Fruit fly (Drosophila melanogaster): ENCODE measurements around the gene tbrd-1.

The tbrd-1 gene

dm6 chr3R:23933684-23934575, 40.6 kb upstream of the tbrd-1 start, which contains the start of gene CG5854 (continued):
- TF ChIP-seq Sox102F (GFP tag; optimal IDR thresholded peaks at IDR 0.05), result peak; percentile 97
- TF ChIP-seq ss (GFP tag; optimal IDR thresholded peaks at IDR 0.05), result peak; percentile 94 to 96
- TF ChIP-seq Gug (GFP tag; IDR thresholded peaks at IDR 0.05), result peak; percentile 96
- peak; percentile 92 for TF ChIP-seq CG3032 (tag; optimal IDR thresholded peaks at IDR 0.05)
- peak; percentile 96 for TF ChIP-seq CG11294 (GFP tag; IDR thresholded peaks at IDR 0.05)
- TF ChIP-seq CG10669 (GFP tag; optimal IDR thresholded peaks at IDR 0.05), result peak; percentile 93
- TF ChIP-seq fkh (GFP tag; optimal IDR thresholded peaks at IDR 0.05), result no peak
- peak; percentile 98 for TF ChIP-seq svp (GFP tag)
- TF ChIP-seq Blimp-1 (GFP tag; optimal IDR thresholded peaks at IDR 0.05), result peak; percentile 72
- peak; percentile 96 for TF ChIP-seq CG10631 (GFP tag; optimal IDR thresholded peaks at IDR 0.05)
- TF ChIP-seq CG1621 (tag; optimal IDR thresholded peaks at IDR 0.05), result peak; percentile 97
- TF ChIP-seq esn (GFP tag; optimal IDR thresholded peaks at IDR 0.05), result peak; percentile 97
- peak; percentile 97 for TF ChIP-seq Hr39 (GFP tag; optimal IDR thresholded peaks at IDR 0.05)
- peak; percentile 96 for TF ChIP-seq vri (GFP tag; optimal IDR thresholded peaks at IDR 0.05)
- peak; percentile 96 for TF ChIP-seq topi (GFP tag; optimal IDR thresholded peaks at IDR 0.05)
- no peak for TF ChIP-seq Eip93F (GFP tag; optimal IDR thresholded peaks at IDR 0.05)
- TF ChIP-seq pdm3 (GFP tag; optimal IDR thresholded peaks at IDR 0.05), result peak; percentile 98
- TF ChIP-seq salr (GFP tag; optimal IDR thresholded peaks at IDR 0.05), result peak; percentile 96
- peak; percentile 97 for TF ChIP-seq CG8119 (GFP tag; IDR thresholded peaks at IDR 0.05)
- TF ChIP-seq dac (GFP tag; optimal IDR thresholded peaks at IDR 0.05), result peak; percentile 94
- TF ChIP-seq acj6 (GFP tag; optimal IDR thresholded peaks at IDR 0.05), result peak; percentile 98
- peak; percentile 96 for TF ChIP-seq Ets96B (tag; optimal IDR thresholded peaks at IDR 0.05)
- TF ChIP-seq fd59A (GFP tag; optimal IDR thresholded peaks at IDR 0.05), result peak; percentile 94
- peak; percentile 99 for TF ChIP-seq net (GFP tag; optimal IDR thresholded peaks at IDR 0.05)
- peak; percentile 96 for TF ChIP-seq CG32006 (GFP tag; optimal IDR thresholded peaks at IDR 0.05)
- peak; percentile 94 for TF ChIP-seq Ets21C (GFP tag; optimal IDR thresholded peaks at IDR 0.05)
- TF ChIP-seq achi (GFP tag; optimal IDR thresholded peaks at IDR 0.05), result peak; percentile 98

DNA sequence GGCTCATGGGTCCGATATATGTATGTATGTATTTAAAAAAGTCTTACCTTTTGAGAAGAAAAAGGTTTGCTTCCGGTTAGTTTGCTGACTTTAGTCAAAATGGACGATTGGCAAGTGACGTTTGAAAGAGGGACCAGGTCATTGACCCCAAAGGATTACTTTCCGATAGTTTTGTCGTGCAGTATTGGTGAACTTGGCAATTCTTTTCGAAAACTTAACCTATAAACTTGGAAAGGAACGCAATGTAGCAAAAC, 40.0 kb upstream of the tbrd-1 start, which contains the start of gene RpS19b:
RpS19b (minus strand) TSS at position 101 of the 254 bp plus-strand sequence.
- no peak for TF ChIP-seq eg (GFP tag; IDR thresholded peaks at IDR 0.05)
- TF ChIP-seq CG11902 (GFP tag; optimal IDR thresholded peaks at IDR 0.05), result no peak
- no peak for TF ChIP-seq Sox14 (GFP tag; optimal IDR thresholded peaks at IDR 0.05)
- no peak for TF ChIP-seq CG15336 (GFP tag; IDR thresholded peaks at IDR 0.05)
- no peak for TF ChIP-seq dsx (GFP tag; optimal IDR thresholded peaks at IDR 0.05; ENCODE audit: poor library complexity, severe bottlenecking)
- no peak for TF ChIP-seq CG4318 (GFP tag; optimal IDR thresholded peaks at IDR 0.05)
- no peak for TF ChIP-seq Sox102F (GFP tag; optimal IDR thresholded peaks at IDR 0.05)
- TF ChIP-seq Lpt (GFP tag; optimal IDR thresholded peaks at IDR 0.05), result no peak
- TF ChIP-seq svp (GFP tag), result no peak
- TF ChIP-seq ss (GFP tag; optimal IDR thresholded peaks at IDR 0.05), result no peak
- TF ChIP-seq Hr39 (GFP tag; optimal IDR thresholded peaks at IDR 0.05), result no peak
- TF ChIP-seq CG10669 (GFP tag; optimal IDR thresholded peaks at IDR 0.05), result no peak
- TF ChIP-seq CG16779 (tag; optimal IDR thresholded peaks at IDR 0.05), result no peak
- no peak for TF ChIP-seq spab (GFP tag; optimal IDR thresholded peaks at IDR 0.05)
- TF ChIP-seq CG6276 (GFP tag; optimal IDR thresholded peaks at IDR 0.05), result no peak
- TF ChIP-seq Hr4 (GFP tag; optimal IDR thresholded peaks at IDR 0.05), result no peak
- TF ChIP-seq Sox15 (GFP tag; optimal IDR thresholded peaks at IDR 0.05), result no peak
- no peak for TF ChIP-seq CG11294 (GFP tag; IDR thresholded peaks at IDR 0.05)

All from whole organism, prepupa.